Worm (Caenorhabditis elegans) whole organism, L4/young adult: Measurements from ENCODE around the gene flp-11.

Experiments used
- dao-5 ChIP-seq: sonication (generic microtip); optimal IDR thresholded peaks from 2 replicates; lab custom pipeline; 2016; ENCODE audit warnings: missing genotype, missing genetic modification characterization, moderate library complexity, missing compliant biosample characterization
- him-1 ChIP-seq: sonication (generic microtip); optimal IDR thresholded peaks from 2 replicates; lab custom pipeline; 2016; ENCODE audit warnings: missing genotype, missing genetic modification reagents, missing genetic modification characterization, missing compliant biosample characterization

ce11 chrX:4658706-4659105, 19.2 kb downstream of the flp-11 start:
- TF ChIP-seq him-1 (tag; lab: Kevin White, UChicago) (no peak), dao-5 (tag; lab: Kevin White, UChicago) (no peak)
